ENCODE assay signal across 1 fruit fly cellular context in the genomic region with DNA sequence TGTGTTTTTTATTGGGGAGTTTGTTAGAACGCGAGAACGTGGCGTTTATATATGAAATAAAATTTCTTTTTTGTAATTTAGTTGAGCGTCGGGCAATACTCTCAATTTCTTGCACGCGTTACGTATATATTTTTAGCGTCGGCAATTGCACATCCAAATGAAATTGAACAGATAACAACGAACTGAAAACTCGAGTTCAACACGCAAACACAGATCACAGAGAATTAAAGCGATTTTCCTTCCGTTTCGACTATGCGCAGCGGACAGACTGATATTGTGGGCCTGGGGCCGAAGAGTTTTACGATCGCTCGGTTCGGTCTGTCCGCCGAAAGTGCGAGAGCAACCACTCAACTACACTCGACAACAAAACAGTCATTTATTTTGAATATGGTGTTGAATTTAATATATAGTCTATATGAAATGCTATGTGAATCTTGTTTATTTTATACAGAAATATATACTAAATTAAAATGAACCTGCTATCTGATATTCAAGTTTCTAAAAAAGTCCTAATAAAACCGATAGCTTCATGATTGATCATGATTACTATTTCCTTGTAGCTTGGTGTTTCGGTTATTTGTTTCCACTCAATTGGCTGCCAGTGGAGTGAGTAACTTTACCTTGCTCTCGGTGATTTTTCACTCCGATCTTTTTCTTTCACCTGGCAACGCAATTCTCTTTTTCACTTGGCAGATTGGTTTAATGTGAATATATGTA.
TF ChIP-seq lines count a peak whose summit lies in the region.

CG46456 (minus strand) TSS at position 273 of the 717 bp plus-strand sequence.

TF ChIP-seq in whole organism, embryonic, 481 proteins besides CTCF, POLR2A, EP300 and RAD21 (continued from another document and continues in another):
- TF ChIP-seq trh (GFP tag; optimal IDR thresholded peaks at IDR 0.05; lab: Kevin White, UChicago): peak; percentile 33
- TF ChIP-seq Scr (GFP tag; IDR thresholded peaks at IDR 0.05; lab: Robert Waterston, UW; ENCODE audit: partially characterized antibody): peak; percentile 60
- TF ChIP-seq CG18599 (GFP tag; optimal IDR thresholded peaks at IDR 0.05; lab: Kevin White, UChicago): peak; percentile 98
- TF ChIP-seq CG9215 (GFP tag; IDR thresholded peaks at IDR 0.05; lab: Robert Waterston, UW): peak; percentile 86
- peak; percentile 97 for TF ChIP-seq gsb-n (tag; optimal IDR thresholded peaks at IDR 0.05; lab: Kevin White, UChicago)
- TF ChIP-seq CG10565 (GFP tag; optimal IDR thresholded peaks at IDR 0.05; lab: Kevin White, UChicago): peak; percentile 52
- peak; percentile 82 for TF ChIP-seq Oaz (GFP tag; IDR thresholded peaks at IDR 0.05; lab: Robert Waterston, UW)
- TF ChIP-seq salm (tag; optimal IDR thresholded peaks at IDR 0.05; lab: Kevin White, UChicago): peak; percentile 94
- peak; percentile 24 for TF ChIP-seq CG17912 (GFP tag; optimal IDR thresholded peaks at IDR 0.05; lab: Kevin White, UChicago)
- TF ChIP-seq CG11398 (GFP tag; optimal IDR thresholded peaks at IDR 0.05; lab: Kevin White, UChicago): peak; percentile 0
- peak; percentile 97 for TF ChIP-seq CG7556 (GFP tag; optimal IDR thresholded peaks at IDR 0.05; lab: Kevin White, UChicago)
- peak; percentile 85 for TF ChIP-seq MTF-1 (GFP tag; optimal IDR thresholded peaks at IDR 0.05; lab: Kevin White, UChicago; ENCODE audit: borderline replicate concordance)
- no peak for TF ChIP-seq gfzf (GFP tag; optimal IDR thresholded peaks at IDR 0.05; lab: Kevin White, UChicago)
- peak; percentile 85 for TF ChIP-seq H15 (GFP tag; IDR thresholded peaks at IDR 0.05; lab: Robert Waterston, UW)
- peak; percentile 4 for TF ChIP-seq CG31388 (GFP tag; optimal IDR thresholded peaks at IDR 0.05; lab: Kevin White, UChicago)
- TF ChIP-seq unc-4 (GFP tag; IDR thresholded peaks at IDR 0.05; lab: Robert Waterston, UW; ENCODE audit: partially characterized antibody): peak; percentile 27; the same call in 1 of the 2 replicates
- TF ChIP-seq cad (GFP tag; optimal IDR thresholded peaks at IDR 0.05; lab: Kevin White, UChicago): no peak
- TF ChIP-seq Antp (GFP tag; optimal IDR thresholded peaks at IDR 0.05; lab: Kevin White, UChicago): peak; percentile 31
- TF ChIP-seq CG18476 (GFP tag; optimal IDR thresholded peaks at IDR 0.05; lab: Kevin White, UChicago): peak; percentile 82
- peak; percentile 47 for TF ChIP-seq maf-S (GFP tag; optimal IDR thresholded peaks at IDR 0.05; lab: Kevin White, UChicago)
- TF ChIP-seq Xrp1 (GFP tag; IDR thresholded peaks at IDR 0.05; lab: Robert Waterston, UW): peak; percentile 97
- no peak for TF ChIP-seq CG9876 (GFP tag; optimal IDR thresholded peaks at IDR 0.05; lab: Kevin White, UChicago)
- peak; percentile 30 for TF ChIP-seq CHES-1-like (GFP tag; optimal IDR thresholded peaks at IDR 0.05; lab: Kevin White, UChicago)
- peak; percentile 49; the same call in 1 of the 3 replicates for TF ChIP-seq vnd (GFP tag; IDR thresholded peaks at IDR 0.05; lab: Robert Waterston, UW; ENCODE audit: partially characterized antibody)
- TF ChIP-seq mld (GFP tag; IDR thresholded peaks at IDR 0.05; lab: Robert Waterston, UW; ENCODE audit: partially characterized antibody): no peak
- peak; percentile 90 for TF ChIP-seq CG12769 (tag; optimal IDR thresholded peaks at IDR 0.05; lab: Kevin White, UChicago)
- TF ChIP-seq CG15011 (GFP tag; optimal IDR thresholded peaks at IDR 0.05; lab: Kevin White, UChicago): peak; percentile 92
- TF ChIP-seq sob (GFP tag; IDR thresholded peaks at IDR 0.05; lab: Robert Waterston, UW): peak; percentile 92
- no peak for TF ChIP-seq yki (optimal IDR thresholded peaks at IDR 0.05; lab: Kevin White, UChicago)
- TF ChIP-seq pzg (GFP tag; optimal IDR thresholded peaks at IDR 0.05; lab: Kevin White, UChicago): peak; percentile 9
- TF ChIP-seq CG2678 (tag; optimal IDR thresholded peaks at IDR 0.05; lab: Kevin White, UChicago): peak; percentile 98
- TF ChIP-seq CG18619 (GFP tag; optimal IDR thresholded peaks at IDR 0.05; lab: Kevin White, UChicago): peak; percentile 90
- no peak for TF ChIP-seq tll (GFP tag; optimal IDR thresholded peaks at IDR 0.05; lab: Kevin White, UChicago)
- TF ChIP-seq Doc2 (GFP tag; IDR thresholded peaks at IDR 0.05; lab: Robert Waterston, UW): no peak
- peak; percentile 88 for TF ChIP-seq CG12155 (GFP tag; optimal IDR thresholded peaks at IDR 0.05; lab: Kevin White, UChicago)
- no peak for TF ChIP-seq Sry-δ (GFP tag; optimal IDR thresholded peaks at IDR 0.05; lab: Kevin White, UChicago)
- TF ChIP-seq gcm (GFP tag; optimal IDR thresholded peaks at IDR 0.05; lab: Kevin White, UChicago): peak; percentile 98
- peak; percentile 95 for TF ChIP-seq CG17568 (GFP tag; optimal IDR thresholded peaks at IDR 0.05; lab: Kevin White, UChicago)
- peak; percentile 63 for TF ChIP-seq kni (GFP tag; optimal IDR thresholded peaks at IDR 0.05; lab: Kevin White, UChicago)
- peak; percentile 95 for TF ChIP-seq Atf6 (GFP tag; IDR thresholded peaks at IDR 0.05; lab: Robert Waterston, UW)
- TF ChIP-seq Hmr (GFP tag; optimal IDR thresholded peaks at IDR 0.05; lab: Kevin White, UChicago): peak; percentile 96
- TF ChIP-seq slbo (GFP tag; IDR thresholded peaks at IDR 0.05; lab: Robert Waterston, UW): peak; percentile 90
- TF ChIP-seq Elba2 (GFP tag; optimal IDR thresholded peaks at IDR 0.05; lab: Kevin White, UChicago): no peak
- TF ChIP-seq Bteb2 (GFP tag; optimal IDR thresholded peaks at IDR 0.05; lab: Kevin White, UChicago): peak; percentile 81
- peak; percentile 95 for TF ChIP-seq CG12659 (GFP tag; optimal IDR thresholded peaks at IDR 0.05; lab: Kevin White, UChicago)
- no peak for TF ChIP-seq hkb (optimal IDR thresholded peaks at IDR 0.05; lab: Kevin White, UChicago)
- peak; percentile 95 for TF ChIP-seq hkb (GFP tag; IDR thresholded peaks at IDR 0.05; lab: Robert Waterston, UW)
- TF ChIP-seq amos (GFP tag; IDR thresholded peaks at IDR 0.05; lab: Robert Waterston, UW; ENCODE audit: partially characterized antibody): peak; percentile 20; the same call in 1 of the 2 replicates
- TF ChIP-seq CG8944 (GFP tag; optimal IDR thresholded peaks at IDR 0.05; lab: Kevin White, UChicago): peak; percentile 27
- TF ChIP-seq exex (tag; optimal IDR thresholded peaks at IDR 0.05; lab: Kevin White, UChicago): peak; percentile 84
- peak; percentile 49; the same call in 1 of the 2 replicates for TF ChIP-seq crol (GFP tag; IDR thresholded peaks at IDR 0.05; lab: Robert Waterston, UW)
- peak; percentile 93 for TF ChIP-seq CG9817 (tag; optimal IDR thresholded peaks at IDR 0.05; lab: Kevin White, UChicago)
- TF ChIP-seq gt (GFP tag; IDR thresholded peaks at IDR 0.05; lab: Robert Waterston, UW): no peak
- TF ChIP-seq hth (optimal IDR thresholded peaks at IDR 0.05; lab: Kevin White, UChicago): no peak
- no peak for TF ChIP-seq CG9609 (GFP tag; optimal IDR thresholded peaks at IDR 0.05; lab: Kevin White, UChicago)
- TF ChIP-seq pfk (GFP tag; optimal IDR thresholded peaks at IDR 0.05; lab: Kevin White, UChicago): peak; percentile 45
- TF ChIP-seq Vsx1 (GFP tag; optimal IDR thresholded peaks at IDR 0.05; lab: Kevin White, UChicago): peak; percentile 91
- peak; percentile 5 for TF ChIP-seq HmgD (GFP tag; optimal IDR thresholded peaks at IDR 0.05; lab: Kevin White, UChicago)
- TF ChIP-seq psq (GFP tag; optimal IDR thresholded peaks at IDR 0.05; lab: Kevin White, UChicago): peak; percentile 73
- peak; percentile 94 for TF ChIP-seq CG2120 (GFP tag; optimal IDR thresholded peaks at IDR 0.05; lab: Kevin White, UChicago)
- no peak for TF ChIP-seq fru (optimal IDR thresholded peaks at IDR 0.05; lab: Kevin White, UChicago)
- peak; percentile 98 for TF ChIP-seq PHDP (tag; optimal IDR thresholded peaks at IDR 0.05; lab: Kevin White, UChicago)
- peak; percentile 96 for TF ChIP-seq CG15269 (tag; optimal IDR thresholded peaks at IDR 0.05; lab: Kevin White, UChicago)
- peak; percentile 93 for TF ChIP-seq HLH3B (GFP tag; IDR thresholded peaks at IDR 0.05; lab: Robert Waterston, UW)
- peak; percentile 97 for TF ChIP-seq tap (tag; optimal IDR thresholded peaks at IDR 0.05; lab: Kevin White, UChicago)
- peak; percentile 95 for TF ChIP-seq phol (tag; optimal IDR thresholded peaks at IDR 0.05; lab: Kevin White, UChicago)
- TF ChIP-seq Taf1 (GFP tag; IDR thresholded peaks at IDR 0.05; lab: Robert Waterston, UW): peak; percentile 78
- peak; percentile 83 for TF ChIP-seq abd-A (tag; optimal IDR thresholded peaks at IDR 0.05; lab: Kevin White, UChicago)
- peak; percentile 76 for TF ChIP-seq CG4854 (GFP tag; optimal IDR thresholded peaks at IDR 0.05; lab: Kevin White, UChicago)
- TF ChIP-seq vvl (GFP tag; IDR thresholded peaks at IDR 0.05; lab: Robert Waterston, UW): peak; percentile 97
- TF ChIP-seq tio (GFP tag; optimal IDR thresholded peaks at IDR 0.05; lab: Kevin White, UChicago): peak; percentile 82
- TF ChIP-seq cwo (GFP tag; optimal IDR thresholded peaks at IDR 0.05; lab: Kevin White, UChicago): peak; percentile 93
- peak; percentile 53 for TF ChIP-seq vfl (GFP tag; optimal IDR thresholded peaks at IDR 0.05; lab: Kevin White, UChicago)
- TF ChIP-seq CG9437 (GFP tag; optimal IDR thresholded peaks at IDR 0.05; lab: Kevin White, UChicago): peak; percentile 87
- peak; percentile 92 for TF ChIP-seq CG17385 (GFP tag; optimal IDR thresholded peaks at IDR 0.05; lab: Kevin White, UChicago)
- TF ChIP-seq danr (GFP tag; IDR thresholded peaks at IDR 0.05; lab: Robert Waterston, UW): peak; percentile 81
- peak; percentile 9 for TF ChIP-seq jumu (GFP tag; optimal IDR thresholded peaks at IDR 0.05; lab: Kevin White, UChicago)
- TF ChIP-seq CG18262 (tag; optimal IDR thresholded peaks at IDR 0.05; lab: Kevin White, UChicago): peak; percentile 97
- TF ChIP-seq BEAF-32 (GFP tag; optimal IDR thresholded peaks at IDR 0.05; lab: Kevin White, UChicago): no peak
- TF ChIP-seq al (GFP tag; IDR thresholded peaks at IDR 0.05; lab: Robert Waterston, UW): peak; percentile 85
- no peak for TF ChIP-seq CG1832 (GFP tag; optimal IDR thresholded peaks at IDR 0.05; lab: Kevin White, UChicago)
- TF ChIP-seq CkIIα-i1 (GFP tag; IDR thresholded peaks at IDR 0.05; lab: Robert Waterston, UW): no peak
- peak; percentile 92 for TF ChIP-seq ci (GFP tag; IDR thresholded peaks at IDR 0.05; lab: Robert Waterston, UW)
- peak; percentile 73 for TF ChIP-seq gcm2 (GFP tag; optimal IDR thresholded peaks at IDR 0.05; lab: Kevin White, UChicago)
- TF ChIP-seq CG8359 (GFP tag; optimal IDR thresholded peaks at IDR 0.05; lab: Kevin White, UChicago; ENCODE audit: borderline replicate concordance): peak; percentile 88
- no peak for TF ChIP-seq pnt (GFP tag; optimal IDR thresholded peaks at IDR 0.05; lab: Kevin White, UChicago)
- TF ChIP-seq CG8281 (tag; optimal IDR thresholded peaks at IDR 0.05; lab: Kevin White, UChicago): peak; percentile 84
- TF ChIP-seq slou (GFP tag; optimal IDR thresholded peaks at IDR 0.05; lab: Kevin White, UChicago): peak; percentile 51
- peak; percentile 64 for TF ChIP-seq CG3065 (GFP tag; optimal IDR thresholded peaks at IDR 0.05; lab: Kevin White, UChicago)
- peak; percentile 96 for TF ChIP-seq CG12299 (tag; optimal IDR thresholded peaks at IDR 0.05; lab: Kevin White, UChicago)
- TF ChIP-seq CG11456 (GFP tag; IDR thresholded peaks at IDR 0.05; lab: Robert Waterston, UW): peak; percentile 80; the same call in 2 of the 3 replicates
- peak; percentile 98 for TF ChIP-seq CG12391 (tag; optimal IDR thresholded peaks at IDR 0.05; lab: Kevin White, UChicago)
- no peak for TF ChIP-seq aop (GFP tag; IDR thresholded peaks at IDR 0.05; lab: Robert Waterston, UW)
- TF ChIP-seq Lim3 (GFP tag; IDR thresholded peaks at IDR 0.05; lab: Robert Waterston, UW): peak; percentile 31; the same call in 1 of the 2 replicates
- TF ChIP-seq h (optimal IDR thresholded peaks at IDR 0.05; lab: Kevin White, UChicago): no peak
- peak; percentile 40 for TF ChIP-seq CG33213 (GFP tag; optimal IDR thresholded peaks at IDR 0.05; lab: Kevin White, UChicago)
- TF ChIP-seq disco-r (GFP tag; optimal IDR thresholded peaks at IDR 0.05; lab: Kevin White, UChicago): peak; percentile 46
- peak; percentile 80 for TF ChIP-seq CG30020 (tag; optimal IDR thresholded peaks at IDR 0.05; lab: Kevin White, UChicago)
- peak; percentile 22 for TF ChIP-seq shn (GFP tag; optimal IDR thresholded peaks at IDR 0.05; lab: Kevin White, UChicago)
- no peak for TF ChIP-seq sima (GFP tag; optimal IDR thresholded peaks at IDR 0.05; lab: Kevin White, UChicago)
- peak; percentile 91 for TF ChIP-seq ara (GFP tag; IDR thresholded peaks at IDR 0.05; lab: Robert Waterston, UW)
- TF ChIP-seq CG12071 (GFP tag; optimal IDR thresholded peaks at IDR 0.05; lab: Kevin White, UChicago): peak; percentile 90
- peak; percentile 91 for TF ChIP-seq seq (GFP tag; IDR thresholded peaks at IDR 0.05; lab: Robert Waterston, UW)
- TF ChIP-seq bab2 (GFP tag; optimal IDR thresholded peaks at IDR 0.05; lab: Kevin White, UChicago): peak; percentile 67
- TF ChIP-seq CG17612 (GFP tag; IDR thresholded peaks at IDR 0.05; lab: Robert Waterston, UW): peak; percentile 61; the same call in 1 of the 2 replicates
- TF ChIP-seq Sin3A (optimal IDR thresholded peaks at IDR 0.05; lab: Kevin White, UChicago): no peak
- peak; percentile 88 for TF ChIP-seq chm (GFP tag; IDR thresholded peaks at IDR 0.05; lab: Robert Waterston, UW)
- peak; percentile 93 for TF ChIP-seq CG14014 (GFP tag; IDR thresholded peaks at IDR 0.05; lab: Robert Waterston, UW)
- peak; percentile 91; the same call in 1 of the 2 replicates for TF ChIP-seq ranshi (GFP tag; IDR thresholded peaks at IDR 0.05; lab: Robert Waterston, UW)
- TF ChIP-seq Mad (GFP tag; optimal IDR thresholded peaks at IDR 0.05; lab: Kevin White, UChicago): peak; percentile 71
- TF ChIP-seq Fer3 (tag; optimal IDR thresholded peaks at IDR 0.05; lab: Kevin White, UChicago): peak; percentile 95
- TF ChIP-seq knrl (GFP tag; IDR thresholded peaks at IDR 0.05; lab: Robert Waterston, UW; ENCODE audit: partially characterized antibody): no peak
- peak; percentile 93 for TF ChIP-seq CG9932 (GFP tag; IDR thresholded peaks at IDR 0.05; lab: Robert Waterston, UW)
- peak; percentile 91 for TF ChIP-seq CG17328 (GFP tag; IDR thresholded peaks at IDR 0.05; lab: Robert Waterston, UW)
- no peak for TF ChIP-seq Dref (GFP tag; IDR thresholded peaks at IDR 0.05; lab: Robert Waterston, UW)
- TF ChIP-seq Sox100B (GFP tag; optimal IDR thresholded peaks at IDR 0.05; lab: Kevin White, UChicago): peak; percentile 95
- TF ChIP-seq ap (GFP tag; IDR thresholded peaks at IDR 0.05; lab: Robert Waterston, UW): peak; percentile 84
- peak; percentile 94 for TF ChIP-seq Six4 (GFP tag; optimal IDR thresholded peaks at IDR 0.05; lab: Kevin White, UChicago)
- TF ChIP-seq usp (GFP tag; optimal IDR thresholded peaks at IDR 0.05; lab: Kevin White, UChicago): no peak
- TF ChIP-seq fd96Cb (tag; optimal IDR thresholded peaks at IDR 0.05; lab: Kevin White, UChicago): peak; percentile 94
- TF ChIP-seq chn (GFP tag; optimal IDR thresholded peaks at IDR 0.05; lab: Kevin White, UChicago): peak; percentile 64
